Fruit fly (Drosophila melanogaster): ENCODE results near the gene dsh.

The dsh gene

dm6 chrX:11342771-11343170 is 12.9 kb upstream of the dsh start:
- peak; percentile 74 for TF ChIP-seq exex (tag; optimal IDR thresholded peaks at IDR 0.05)
- peak; percentile 20 for TF ChIP-seq Med (GFP tag)
- TF ChIP-seq sug (tag; optimal IDR thresholded peaks at IDR 0.05), result peak; percentile 42
- no peak for TF ChIP-seq az2 (GFP tag; optimal IDR thresholded peaks at IDR 0.05)
- TF ChIP-seq ci (GFP tag; IDR thresholded peaks at IDR 0.05), result no peak
- peak; percentile 25 for TF ChIP-seq gem (tag; optimal IDR thresholded peaks at IDR 0.05)
- peak; percentile 10 for TF ChIP-seq mirr (GFP tag; optimal IDR thresholded peaks at IDR 0.05)

- TF ChIP-seq Dp (GFP tag; optimal IDR thresholded peaks at IDR 0.05), result peak; percentile 52
- TF ChIP-seq Antp (GFP tag; optimal IDR thresholded peaks at IDR 0.05), result no peak
- TF ChIP-seq CG3407 (GFP tag; optimal IDR thresholded peaks at IDR 0.05), result no peak
- TF ChIP-seq Nf-YA (GFP tag; IDR thresholded peaks at IDR 0.05), result no peak
- TF ChIP-seq CG13287 (GFP tag; IDR thresholded peaks at IDR 0.05; ENCODE audit: partially characterized antibody), result 0 out of 2 replicates have a peak, but pooled peaks have one; percentile 25
- TF ChIP-seq CG1603 (tag; optimal IDR thresholded peaks at IDR 0.05), result peak; percentile 24
- no peak for TF ChIP-seq rib (GFP tag; IDR thresholded peaks at IDR 0.05)
- no peak for TF ChIP-seq CG8944 (GFP tag; optimal IDR thresholded peaks at IDR 0.05)
- peak; percentile 32 for TF ChIP-seq Sry-δ (GFP tag; optimal IDR thresholded peaks at IDR 0.05)
- TF ChIP-seq MESR4 (GFP tag; optimal IDR thresholded peaks at IDR 0.05), result peak; percentile 48
- TF ChIP-seq onecut (GFP tag; IDR thresholded peaks at IDR 0.05), result no peak
- TF ChIP-seq sqz (GFP tag; optimal IDR thresholded peaks at IDR 0.05), result no peak
- TF ChIP-seq CG10267 (tag; optimal IDR thresholded peaks at IDR 0.05), result peak; percentile 27
- TF ChIP-seq Doc3 (GFP tag; IDR thresholded peaks at IDR 0.05; ENCODE audit: partially characterized antibody), result no peak
- TF ChIP-seq BEAF-32 (GFP tag; optimal IDR thresholded peaks at IDR 0.05), result peak; percentile 31
- TF ChIP-seq mirr (GFP tag; optimal IDR thresholded peaks at IDR 0.05), result no peak
- TF ChIP-seq unc-4 (GFP tag; IDR thresholded peaks at IDR 0.05; ENCODE audit: partially characterized antibody), result no peak
- no peak for TF ChIP-seq CG11560 (tag; IDR thresholded peaks at IDR 0.05)
- TF ChIP-seq stwl (tag; optimal IDR thresholded peaks at IDR 0.05), result peak; percentile 5
- no peak for TF ChIP-seq Poxn (GFP tag; IDR thresholded peaks at IDR 0.05)
- peak; percentile 45 for TF ChIP-seq pita (GFP tag; optimal IDR thresholded peaks at IDR 0.05)
- TF ChIP-seq CG3163 (GFP tag; optimal IDR thresholded peaks at IDR 0.05), result no peak
- TF ChIP-seq bab2 (GFP tag; optimal IDR thresholded peaks at IDR 0.05), result no peak
- TF ChIP-seq zen2 (GFP tag; IDR thresholded peaks at IDR 0.05; ENCODE audit: partially characterized antibody), result no peak
- TF ChIP-seq Sin3A (optimal IDR thresholded peaks at IDR 0.05), result peak; percentile 19
- TF ChIP-seq Max (GFP tag; optimal IDR thresholded peaks at IDR 0.05), result no peak
- TF ChIP-seq vvl (GFP tag; IDR thresholded peaks at IDR 0.05), result no peak
- no peak for TF ChIP-seq oc (tag; optimal IDR thresholded peaks at IDR 0.05)
- peak; percentile 65 for TF ChIP-seq CG6689 (GFP tag; IDR thresholded peaks at IDR 0.05)
- TF ChIP-seq Abd-B (GFP tag; optimal IDR thresholded peaks at IDR 0.05), result peak; percentile 32
- no peak for TF ChIP-seq nerfin-2 (GFP tag; IDR thresholded peaks at IDR 0.05; ENCODE audit: partially characterized antibody)
- TF ChIP-seq pzg (GFP tag; optimal IDR thresholded peaks at IDR 0.05), result peak; percentile 39
- TF ChIP-seq MBD-R2 (GFP tag; IDR thresholded peaks at IDR 0.05), result peak; percentile 82
- TF ChIP-seq Dref (GFP tag; IDR thresholded peaks at IDR 0.05), result peak; percentile 37
- TF ChIP-seq Jarid2 (GFP tag; optimal IDR thresholded peaks at IDR 0.05), result no peak
- no peak for TF ChIP-seq sc (optimal IDR thresholded peaks at IDR 0.05)
- no peak for TF ChIP-seq sc (GFP tag; optimal IDR thresholded peaks at IDR 0.05)
- TF ChIP-seq gfzf (GFP tag; optimal IDR thresholded peaks at IDR 0.05), result peak; percentile 50
- no peak for TF ChIP-seq Opbp (GFP tag; IDR thresholded peaks at IDR 0.05; ENCODE audit: partially characterized antibody)
- peak; percentile 16 for TF ChIP-seq dm (GFP tag; optimal IDR thresholded peaks at IDR 0.05)
- TF ChIP-seq Scr (GFP tag; IDR thresholded peaks at IDR 0.05; ENCODE audit: partially characterized antibody), result no peak
- TF ChIP-seq sd (tag; optimal IDR thresholded peaks at IDR 0.05), result peak; percentile 3
- TF ChIP-seq CG15514 (GFP tag; optimal IDR thresholded peaks at IDR 0.05), result peak; percentile 29
Measured at dm6 chrX:11347809-11348208, 7.9 kb upstream of the dsh start, which contains the start of the genes GCS1 and CG11756. TSS of gene GCS1 (minus strand) at chrX:11348001. TSS of gene CG11756 (plus strand) at chrX:11348120.

All from whole organism, embryonic.